Worm (Caenorhabditis elegans) whole organism, young adult: ENCODE data around the gene str-143.

Experiments
- bed-2 ChIP-seq: fragments of 200-800 bp; sonication (Bioruptor generic); IDR thresholded peaks from 2 replicates; pipeline ENCODE4 v1.3.6; 2022; ENCODE audit warnings: missing genetic modification reagents, missing genetic modification characterization, missing compliant biosample characterization
- egl-18 ChIP-seq: fragments of 200-800 bp; sonication (Bioruptor generic); IDR thresholded peaks from 2 replicates; pipeline ENCODE4 v1.3.6; 2022; ENCODE audit warnings: missing genetic modification reagents, missing genetic modification characterization, missing compliant biosample characterization
- lin-35 ChIP-seq, 3 experiments: fragments of 150-350 bp in 2 of 3; sonication (generic microtip) in 1 of 3; optimal IDR thresholded peaks; 2 replicates each; lab custom pipeline; 2014 to 2018; ENCODE audit warnings: missing biosample characterization in 3 of 3, missing genetic modification characterization in 3 of 3, missing genetic modification reagents in 3 of 3

- TF ChIP-seq lin-35 (GFP tag; optimal IDR thresholded peaks at IDR 0.05; lab: Kevin White, UChicago), result no peak
- TF ChIP-seq egl-18 (GFP tag; lab: Robert Waterston, UW), result no peak
- no peak for TF ChIP-seq bed-2
Measured at ce11 chrV:8019783-8020182, 49.8 kb downstream of the str-143 start.
